Worm (Caenorhabditis elegans) whole organism, early embryonic: ENCODE results near the gene taf-13.

ENCODE experiments used
- B0310.2 ChIP-seq: sonication (generic microtip); optimal IDR thresholded peaks from 2 replicates; lab custom pipeline; 2016; ENCODE audit warnings: mild to moderate bottlenecking, missing genetic modification characterization, missing compliant biosample characterization
- ama-1 ChIP-seq: fragments of 150-350 bp; optimal IDR thresholded peaks from 2 replicates; lab custom pipeline; 2014
- ceh-36 ChIP-seq: sonication (generic microtip); optimal IDR thresholded peaks from 2 replicates; lab custom pipeline; 2016; ENCODE audit warnings: missing genetic modification characterization, inconsistent platforms, missing compliant biosample characterization
- hmg-4 ChIP-seq: fragments of 200-800 bp; sonication (Bioruptor generic); optimal IDR thresholded peaks from 2 replicates; lab custom pipeline; 2018; ENCODE audit warnings: mild to moderate bottlenecking, missing genetic modification characterization, missing compliant biosample characterization
- hnd-1 ChIP-seq: sonication (generic microtip); optimal IDR thresholded peaks from 2 replicates; lab custom pipeline; 2016; ENCODE audit warnings: missing genetic modification characterization, missing compliant biosample characterization
- tbx-11 ChIP-seq: fragments of 200-800 bp; sonication (Bioruptor generic); IDR thresholded peaks from 2 replicates; pipeline ENCODE4 v1.3.6; 2022; ENCODE audit warnings: missing genetic modification characterization, missing compliant biosample characterization
- tra-4 ChIP-seq: sonication (generic microtip); optimal IDR thresholded peaks from 2 replicates; lab custom pipeline; 2017; ENCODE audit warnings: missing genetic modification characterization, missing compliant biosample characterization

DNA sequence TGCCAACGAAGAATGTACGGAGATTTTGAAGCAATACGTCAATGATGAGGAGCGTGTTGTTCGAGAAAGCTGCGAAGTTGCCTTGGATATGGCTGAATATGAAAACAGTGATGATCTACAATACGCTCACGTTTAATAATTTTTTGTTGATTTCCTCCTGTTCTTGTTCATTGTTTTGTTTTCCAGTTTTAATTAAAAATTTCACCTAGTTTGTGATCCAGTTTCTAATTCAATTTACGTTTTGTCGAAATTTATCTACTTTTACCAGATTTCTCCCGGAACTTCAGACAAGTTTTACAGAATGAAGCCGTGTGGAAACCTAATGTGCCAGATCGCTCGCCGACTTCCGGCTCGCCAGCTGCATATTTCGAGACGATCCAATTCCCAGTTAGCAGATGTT is 24.6 kb downstream of the taf-13 start, which contains the start of gene dap-3:
- TF ChIP-seq hnd-1 (tag; lab: Kevin White, UChicago) (no peak), tra-4 (tag; lab: Kevin White, UChicago) (no peak), ceh-36 (tag; lab: Kevin White, UChicago) (no peak), tbx-11 (no peak), hmg-4 (GFP tag; lab: Kevin White, UChicago) (no peak), B0310.2 (tag; lab: Kevin White, UChicago) (no peak), ama-1 (lab: Kevin White, UChicago) (no peak)
